Worm (Caenorhabditis elegans): ENCODE data around the gene T24H10.1.

Gene T24H10.1

ce11 chrII:9060332-9060840 is 38.8 kb upstream of the T24H10.1 start (continued):
- TF ChIP-seq nhr-47 (tag; optimal IDR thresholded peaks at IDR 0.05) (peak; percentile 82), vab-15 (tag; optimal IDR thresholded peaks at IDR 0.05) (no peak), lin-13 (GFP tag; optimal IDR thresholded peaks at IDR 0.05) (peak; percentile 92), swsn-7 (tag; optimal IDR thresholded peaks at IDR 0.05) (peak; percentile 91), elt-2 (tag; optimal IDR thresholded peaks at IDR 0.05) (peak; percentile 53), efl-3 (GFP tag; optimal IDR thresholded peaks at IDR 0.05) (no peak), ceh-88 (GFP tag; IDR thresholded peaks at IDR 0.05) (no peak), ceh-63 (GFP tag; optimal IDR thresholded peaks at IDR 0.05) (no peak), C34B4.2 (tag; optimal IDR thresholded peaks at IDR 0.05) (no peak), unc-130 (tag; optimal IDR thresholded peaks at IDR 0.05) (peak; percentile 83), F16B12.6 (tag; optimal IDR thresholded peaks at IDR 0.05) (peak; percentile 62), snu-23 (GFP tag; optimal IDR thresholded peaks at IDR 0.05) (peak; percentile 95), pax-3 (tag; optimal IDR thresholded peaks at IDR 0.05) (peak; percentile 23), mdl-1 (tag; optimal IDR thresholded peaks at IDR 0.05) (peak in 1 of 2 experiments; percentile 93), lin-15B (tag; optimal IDR thresholded peaks at IDR 0.05) (peak; percentile 68), unc-30 (tag; optimal IDR thresholded peaks at IDR 0.05) (no peak), aha-1 (tag; optimal IDR thresholded peaks at IDR 0.05) (peak; percentile 14), xbp-1 (tag; optimal IDR thresholded peaks at IDR 0.05) (peak; percentile 78), nhr-85 (tag) (peak; percentile 85), nhr-77 (tag; optimal IDR thresholded peaks at IDR 0.05) (peak; percentile 90), grh-1 (GFP tag; IDR thresholded peaks at IDR 0.05) (no peak), isw-1 (GFP tag; IDR thresholded peaks at IDR 0.05) (peak; percentile 54), nhr-76 (tag; optimal IDR thresholded peaks at IDR 0.05) (peak; percentile 91), Y116A8C.19 (tag; optimal IDR thresholded peaks at IDR 0.05; ENCODE audit: borderline replicate concordance) (no peak), ceh-90 (tag; optimal IDR thresholded peaks at IDR 0.05) (no peak), lin-39 (tag; optimal IDR thresholded peaks at IDR 0.05) (no peak), jun-1 (tag; optimal IDR thresholded peaks at IDR 0.05) (peak; percentile 94), ces-1 (GFP tag; optimal IDR thresholded peaks at IDR 0.05) (no peak), C16A3.4 (tag; optimal IDR thresholded peaks at IDR 0.05) (peak; percentile 94), ets-5 (GFP tag; IDR thresholded peaks at IDR 0.05) (no peak), lin-14 (GFP tag; optimal IDR thresholded peaks at IDR 0.05) (peak; percentile 97), sup-37 (GFP tag; optimal IDR thresholded peaks at IDR 0.05) (no peak), sptf-1 (tag; optimal IDR thresholded peaks at IDR 0.05) (no peak), skn-1 (tag; optimal IDR thresholded peaks at IDR 0.05) (peak; percentile 75), mef-2 (tag; optimal IDR thresholded peaks at IDR 0.05) (no peak), nhr-28 (tag; optimal IDR thresholded peaks at IDR 0.05) (no peak), nhr-11 (tag; optimal IDR thresholded peaks at IDR 0.05) (no peak), fkh-10 (GFP tag; optimal IDR thresholded peaks at IDR 0.05) (peak; percentile 84), pqm-1 (tag; optimal IDR thresholded peaks at IDR 0.05) (no peak), fos-1 (tag; optimal IDR thresholded peaks at IDR 0.05) (peak; percentile 88), nhr-20 (tag; optimal IDR thresholded peaks at IDR 0.05) (peak; percentile 90), lin-35 (GFP tag; optimal IDR thresholded peaks at IDR 0.05) (peak; percentile 73 to 86), irx-1 (tag; optimal IDR thresholded peaks at IDR 0.05) (peak; percentile 31), egl-27 (tag; optimal IDR thresholded peaks at IDR 0.05) (peak; percentile 70 to 81), nhr-90 (tag; optimal IDR thresholded peaks at IDR 0.05; ENCODE audit: poor library complexity) (peak; percentile 78), zip-4 (GFP tag; optimal IDR thresholded peaks at IDR 0.05) (peak; percentile 24), fkh-4 (tag; optimal IDR thresholded peaks at IDR 0.05; ENCODE audit: borderline replicate concordance) (no peak), tbx-2 (tag; optimal IDR thresholded peaks at IDR 0.05) (peak; percentile 86), nhr-71 (tag; optimal IDR thresholded peaks at IDR 0.05) (peak; percentile 93), lir-3 (tag; optimal IDR thresholded peaks at IDR 0.05; ENCODE audit: poor library complexity) (peak; percentile 57), zag-1 (tag; optimal IDR thresholded peaks at IDR 0.05) (no peak)

All from whole organism, L1 larva.